Worm (Caenorhabditis elegans): ENCODE data around the gene B0252.1.

Gene B0252.1

DNA sequence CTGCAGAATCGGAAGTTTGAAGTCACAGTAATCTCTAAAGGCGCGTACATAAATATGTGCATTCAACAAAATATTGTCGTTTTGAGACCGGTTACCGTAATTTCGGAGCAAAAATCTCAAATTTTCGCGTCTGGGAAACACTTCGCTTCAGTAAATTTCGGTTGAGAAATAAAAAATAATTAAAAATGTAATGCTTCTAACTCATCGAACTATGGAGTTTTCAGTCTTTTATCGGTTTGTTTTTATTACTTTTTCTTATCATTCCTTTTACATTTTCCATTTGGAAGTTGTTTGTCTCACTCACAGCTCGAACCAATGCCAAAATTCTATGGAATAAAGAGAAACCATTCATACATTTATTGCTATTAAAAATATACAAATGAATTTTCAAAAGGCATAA, 31.3 kb upstream of the B0252.1 start (continued):
- TF ChIP-seq blmp-1 (tag; optimal IDR thresholded peaks at IDR 0.05) = no peak
- no peak for TF ChIP-seq nhr-84 (tag; optimal IDR thresholded peaks at IDR 0.05)

DNA sequence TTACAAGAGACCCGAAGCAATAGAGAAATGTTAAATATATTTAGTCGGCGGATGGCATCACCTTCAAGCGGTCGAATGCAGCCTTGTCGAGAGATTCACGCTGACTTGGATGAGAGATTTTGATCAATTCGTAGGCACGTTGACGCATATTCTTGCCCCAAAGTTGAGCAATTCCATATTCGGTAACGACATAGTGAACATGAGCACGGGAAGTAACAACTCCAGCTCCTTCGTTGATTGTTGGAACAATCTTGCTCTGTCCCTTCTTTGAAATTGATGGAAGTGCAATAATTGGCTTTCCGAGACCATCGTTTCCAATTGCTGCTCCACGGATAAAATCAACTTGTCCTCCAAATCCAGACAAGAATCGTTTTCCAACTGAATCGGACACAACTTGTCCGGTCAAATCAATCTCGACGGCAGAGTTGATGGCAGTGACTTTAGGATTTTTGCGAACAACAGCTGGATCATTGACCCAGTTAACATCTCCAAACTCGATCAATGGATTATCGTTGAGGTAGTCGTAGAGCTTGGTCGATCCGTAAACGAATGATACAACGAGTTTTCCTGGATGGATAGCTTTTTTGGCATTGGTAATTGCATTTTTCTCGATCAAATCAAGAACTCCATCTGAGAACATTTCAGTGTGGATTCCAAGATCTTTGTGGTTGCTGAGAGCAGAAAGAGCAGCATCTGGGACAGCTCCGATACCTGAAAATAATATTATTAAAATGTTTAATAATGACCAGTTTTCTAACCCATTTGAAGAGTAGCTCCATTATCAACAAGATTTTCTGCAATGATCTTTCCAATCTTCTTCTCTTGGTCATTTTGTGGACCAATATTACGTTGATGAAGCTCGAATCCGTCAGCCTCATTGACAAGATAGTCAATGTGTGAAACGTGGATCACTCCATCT, 30.6 kb upstream of the B0252.1 start:
- TF ChIP-seq lin-35 (GFP tag; optimal IDR thresholded peaks at IDR 0.05) (peak in 1 of 2 experiments; percentile 9), lin-13 (GFP tag; optimal IDR thresholded peaks at IDR 0.05) (peak; percentile 17), unc-30 (tag; optimal IDR thresholded peaks at IDR 0.05) (no peak), lin-15B (tag; optimal IDR thresholded peaks at IDR 0.05) (no peak), hlh-4 (tag; optimal IDR thresholded peaks at IDR 0.05) (no peak), zip-4 (GFP tag; optimal IDR thresholded peaks at IDR 0.05) (no peak), nhr-28 (tag; optimal IDR thresholded peaks at IDR 0.05) (no peak), nhr-71 (tag; optimal IDR thresholded peaks at IDR 0.05) (no peak), jun-1 (tag; optimal IDR thresholded peaks at IDR 0.05) (no peak), tlp-1 (tag; optimal IDR thresholded peaks at IDR 0.05) (no peak), rnt-1 (tag; optimal IDR thresholded peaks at IDR 0.05) (no peak), F16B12.6 (tag; optimal IDR thresholded peaks at IDR 0.05) (no peak), nhr-85 (tag) (peak; percentile 72), blmp-1 (tag; optimal IDR thresholded peaks at IDR 0.05) (no peak), hlh-17 (GFP tag; optimal IDR thresholded peaks at IDR 0.05; ENCODE audit: borderline replicate concordance) (no peak), Y116A8C.19 (tag; optimal IDR thresholded peaks at IDR 0.05; ENCODE audit: borderline replicate concordance) (no peak), mef-2 (tag; optimal IDR thresholded peaks at IDR 0.05) (no peak), dsc-1 (tag; optimal IDR thresholded peaks at IDR 0.05) (no peak), hpl-2 (GFP tag; optimal IDR thresholded peaks at IDR 0.05) (peak; percentile 57), unc-98 (GFP tag; IDR thresholded peaks at IDR 0.05) (no peak), fkh-8 (tag; optimal IDR thresholded peaks at IDR 0.05) (no peak), nhr-20 (tag; optimal IDR thresholded peaks at IDR 0.05) (peak; percentile 11), ceh-82 (tag; optimal IDR thresholded peaks at IDR 0.05) (no peak), sup-37 (GFP tag; optimal IDR thresholded peaks at IDR 0.05) (no peak), lsy-2 (tag; optimal IDR thresholded peaks at IDR 0.05) (no peak), efl-1 (optimal IDR thresholded peaks at IDR 0.05) (no peak), efl-1 (GFP tag; optimal IDR thresholded peaks at IDR 0.05 in 1 of 2) (peak in 1 of 2 experiments; percentile 90), zag-1 (tag; optimal IDR thresholded peaks at IDR 0.05) (no peak), skn-1 (tag; optimal IDR thresholded peaks at IDR 0.05) (peak; percentile 8), tbx-2 (tag; optimal IDR thresholded peaks at IDR 0.05) (peak; percentile 23), sox-4 (tag; optimal IDR thresholded peaks at IDR 0.05) (no peak), irx-1 (tag; optimal IDR thresholded peaks at IDR 0.05) (no peak), mdl-1 (tag; optimal IDR thresholded peaks at IDR 0.05) (no peak), lir-3 (tag; optimal IDR thresholded peaks at IDR 0.05; ENCODE audit: poor library complexity) (peak; percentile 9), ztf-4 (tag; optimal IDR thresholded peaks at IDR 0.05) (peak; percentile 39), nhr-47 (tag; optimal IDR thresholded peaks at IDR 0.05) (no peak), egl-13 (tag; optimal IDR thresholded peaks at IDR 0.05) (no peak), C16A3.4 (tag; optimal IDR thresholded peaks at IDR 0.05) (no peak)

- no peak for TF ChIP-seq blmp-1 (tag; optimal IDR thresholded peaks at IDR 0.05)
- TF ChIP-seq skn-1 (tag; optimal IDR thresholded peaks at IDR 0.05) = no peak
- peak in 1 of 2 experiments; percentile 35 for TF ChIP-seq lin-35 (GFP tag; optimal IDR thresholded peaks at IDR 0.05)
- TF ChIP-seq nhr-71 (tag; optimal IDR thresholded peaks at IDR 0.05) = peak; percentile 36
- peak; percentile 40 for TF ChIP-seq ama-1 (optimal IDR thresholded peaks at IDR 0.05)
- TF ChIP-seq C16A3.4 (tag; optimal IDR thresholded peaks at IDR 0.05) = no peak
- TF ChIP-seq nhr-11 (tag; optimal IDR thresholded peaks at IDR 0.05) = no peak
- TF ChIP-seq ztf-4 (tag; optimal IDR thresholded peaks at IDR 0.05) = no peak
- peak; percentile 24 for TF ChIP-seq nhr-47 (tag; optimal IDR thresholded peaks at IDR 0.05)
- no peak for TF ChIP-seq grh-1 (GFP tag; IDR thresholded peaks at IDR 0.05)
- no peak for TF ChIP-seq pax-3 (tag; optimal IDR thresholded peaks at IDR 0.05)
- no peak for TF ChIP-seq nhr-19 (GFP tag; conservative IDR thresholded peaks at IDR 0.05)
- TF ChIP-seq ceh-63 (GFP tag; optimal IDR thresholded peaks at IDR 0.05) = no peak
- TF ChIP-seq fos-1 (tag; optimal IDR thresholded peaks at IDR 0.05) = no peak
- peak; percentile 40 for TF ChIP-seq zip-4 (GFP tag; optimal IDR thresholded peaks at IDR 0.05)
- TF ChIP-seq unc-30 (tag; optimal IDR thresholded peaks at IDR 0.05) = no peak
- TF ChIP-seq jun-1 (tag; optimal IDR thresholded peaks at IDR 0.05) = no peak
These were observed 29.9 kb upstream of the B0252.1 start for ce11 chrII:6889580-6889922.
